Fruit fly (Drosophila melanogaster): ENCODE results near the gene zfh1.

Gene zfh1

dm6 chr3R:30733081-30733480 is 32.6 kb upstream of the zfh1 start (continued):
- TF ChIP-seq unpg (GFP tag; optimal IDR thresholded peaks at IDR 0.05) (peak; percentile 38), CG17829 (tag; optimal IDR thresholded peaks at IDR 0.05) (peak; percentile 33), CG31388 (GFP tag; optimal IDR thresholded peaks at IDR 0.05) (no peak), CG8290 (GFP tag; optimal IDR thresholded peaks at IDR 0.05) (no peak), CG8290 (tag; optimal IDR thresholded peaks at IDR 0.05) (no peak), CG12391 (tag; optimal IDR thresholded peaks at IDR 0.05) (peak; percentile 61), GATAe (GFP tag; conservative IDR thresholded peaks at IDR 0.05) (no peak), dan (GFP tag; IDR thresholded peaks at IDR 0.05) (no peak), CG4820 (GFP tag; optimal IDR thresholded peaks at IDR 0.05) (no peak), CG18262 (tag; optimal IDR thresholded peaks at IDR 0.05) (peak; percentile 70), D19A (tag; optimal IDR thresholded peaks at IDR 0.05) (peak; percentile 37), gt (GFP tag; IDR thresholded peaks at IDR 0.05) (no peak), danr (GFP tag; IDR thresholded peaks at IDR 0.05) (no peak), C15 (GFP tag; IDR thresholded peaks at IDR 0.05) (no peak), Dref (GFP tag; IDR thresholded peaks at IDR 0.05) (no peak), jing (GFP tag; optimal IDR thresholded peaks at IDR 0.05) (no peak), CG31224 (GFP tag; IDR thresholded peaks at IDR 0.05) (no peak), CG15601 (tag; optimal IDR thresholded peaks at IDR 0.05) (peak; percentile 22), jumu (GFP tag; optimal IDR thresholded peaks at IDR 0.05) (no peak), wdn (GFP tag; IDR thresholded peaks at IDR 0.05) (no peak), CG6683 (GFP tag; optimal IDR thresholded peaks at IDR 0.05) (no peak), Sin3A (optimal IDR thresholded peaks at IDR 0.05) (no peak), HmgD (GFP tag; optimal IDR thresholded peaks at IDR 0.05) (no peak), CG3995 (GFP tag; optimal IDR thresholded peaks at IDR 0.05) (no peak), ara (GFP tag; IDR thresholded peaks at IDR 0.05) (peak; percentile 24; the same call in 1 of the 2 replicates), Hmx (GFP tag; optimal IDR thresholded peaks at IDR 0.05) (no peak), p53 (GFP tag; optimal IDR thresholded peaks at IDR 0.05) (no peak), ind (GFP tag; optimal IDR thresholded peaks at IDR 0.05) (peak; percentile 18), CG4360 (GFP tag; IDR thresholded peaks at IDR 0.05) (no peak), CG30403 (GFP tag; optimal IDR thresholded peaks at IDR 0.05) (no peak), Neu2 (GFP tag; optimal IDR thresholded peaks at IDR 0.05; ENCODE audit: borderline replicate concordance) (no peak), PHDP (tag; optimal IDR thresholded peaks at IDR 0.05) (no peak), slou (GFP tag; optimal IDR thresholded peaks at IDR 0.05) (no peak), sqz (GFP tag; optimal IDR thresholded peaks at IDR 0.05) (no peak), pros (GFP tag; optimal IDR thresholded peaks at IDR 0.05) (peak; percentile 90), vvl (GFP tag; IDR thresholded peaks at IDR 0.05) (0 out of 2 replicates have a peak, but pooled peaks have one; percentile 10), klu (GFP tag; IDR thresholded peaks at IDR 0.05) (no peak), fd96Cb (tag; optimal IDR thresholded peaks at IDR 0.05) (peak; percentile 50), CG2712 (tag; optimal IDR thresholded peaks at IDR 0.05) (peak; percentile 73), her (GFP tag; optimal IDR thresholded peaks at IDR 0.05) (no peak), CG14965 (GFP tag; optimal IDR thresholded peaks at IDR 0.05; ENCODE audit: borderline replicate concordance) (no peak), Dip2 (GFP tag; IDR thresholded peaks at IDR 0.05) (no peak), CG17361 (GFP tag; IDR thresholded peaks at IDR 0.05) (peak; percentile 50; the same call in 2 of the 3 replicates), Vsx1 (GFP tag; optimal IDR thresholded peaks at IDR 0.05) (no peak), tna (GFP tag; IDR thresholded peaks at IDR 0.05; ENCODE audit: partially characterized antibody) (no peak), grau (tag; optimal IDR thresholded peaks at IDR 0.05) (peak; percentile 35), bsh (GFP tag; optimal IDR thresholded peaks at IDR 0.05) (peak in 1 of 2 experiments; percentile 59), slp2 (GFP tag; optimal IDR thresholded peaks at IDR 0.05) (no peak), mld (GFP tag; IDR thresholded peaks at IDR 0.05; ENCODE audit: partially characterized antibody) (no peak), CTCF (GFP tag; optimal IDR thresholded peaks at IDR 0.05) (no peak), Ets65A (GFP tag) (no peak), Xbp1 (GFP tag; optimal IDR thresholded peaks at IDR 0.05) (no peak), Chrac-16 (GFP tag; optimal IDR thresholded peaks at IDR 0.05) (no peak), CG10654 (GFP tag; optimal IDR thresholded peaks at IDR 0.05) (peak; percentile 2)
